Worm (Caenorhabditis elegans): ENCODE results near the gene sel-11.

sel-11 gene

DNA sequence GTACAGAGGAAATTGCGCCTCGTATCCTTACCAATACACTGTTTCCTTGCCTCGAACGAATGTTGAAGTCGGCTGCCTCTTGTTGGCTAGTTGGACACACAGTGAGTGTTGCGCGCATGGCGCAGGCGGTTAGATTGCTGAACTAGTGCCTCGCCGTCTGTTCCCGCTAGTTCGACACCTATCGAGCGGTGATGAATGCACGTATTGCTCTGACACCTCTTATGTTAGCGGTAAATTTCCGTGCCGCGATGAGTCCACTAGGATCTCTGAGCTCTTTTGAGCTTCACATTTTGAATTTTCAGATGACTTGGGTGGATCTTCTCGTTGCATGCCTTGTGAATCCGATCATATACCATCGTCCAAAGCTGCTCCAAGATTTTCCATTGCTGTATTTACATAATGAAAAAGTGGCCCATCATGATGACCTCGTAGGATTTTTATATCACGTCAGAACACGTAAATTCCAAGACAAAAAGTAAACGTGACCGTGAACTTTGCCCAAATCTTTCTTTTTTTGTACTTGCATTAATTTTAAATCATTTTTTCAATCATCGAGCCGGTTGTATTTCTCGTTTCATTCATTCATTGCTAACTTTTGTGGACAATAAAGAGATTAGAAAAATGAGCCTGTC lies 15.8 kb downstream of the sel-11 start, which contains the start of gene F55A11.11 (continued):
- peak; percentile 94 for TF ChIP-seq arid-1 (GFP tag; conservative IDR thresholded peaks at IDR 0.05)
- TF ChIP-seq zfp-2 (tag; optimal IDR thresholded peaks at IDR 0.05): peak; percentile 66
- TF ChIP-seq lin-13 (GFP tag; optimal IDR thresholded peaks at IDR 0.05): peak; percentile 87
- TF ChIP-seq pha-4 (GFP tag; IDR thresholded peaks at IDR 0.05): peak; percentile 97
- TF ChIP-seq pha-4 (tag; optimal IDR thresholded peaks at IDR 0.05): no peak
- TF ChIP-seq dmd-6 (GFP tag; IDR thresholded peaks at IDR 0.05): peak; percentile 75
- TF ChIP-seq zag-1 (tag; optimal IDR thresholded peaks at IDR 0.05): no peak
- TF ChIP-seq Y5F2A.4 (GFP tag; optimal IDR thresholded peaks at IDR 0.05): peak; percentile 93
- TF ChIP-seq ZK337.2 (GFP tag; IDR thresholded peaks at IDR 0.05): peak; percentile 91
- peak; percentile 80 for TF ChIP-seq mxl-2 (GFP tag; conservative IDR thresholded peaks at IDR 0.05)

DNA sequence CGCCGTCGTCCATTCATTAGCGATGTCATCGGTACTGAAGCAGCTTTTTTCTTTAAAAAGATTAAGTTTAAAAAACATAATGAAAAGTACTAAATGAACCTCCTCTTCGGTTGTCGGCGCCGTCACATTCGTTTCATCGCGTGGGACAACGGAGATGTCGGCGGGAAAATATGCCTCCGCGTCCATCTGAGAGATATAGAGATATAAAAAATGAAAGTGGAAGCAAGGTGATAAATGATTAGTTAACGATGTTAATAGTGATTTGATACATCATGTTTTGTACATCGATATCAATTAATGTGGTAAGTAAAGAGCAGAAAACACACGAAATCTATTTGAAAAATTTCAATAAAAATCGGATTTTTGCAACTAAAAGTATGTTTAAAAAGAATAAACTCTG lies 20.1 kb downstream of the sel-11 start, which contains the start of gene F55A11.7:
Gene F55A11.7, minus strand, starts transcription at position 186 of the 400 bp plus-strand sequence.
- no peak for TF ChIP-seq mdl-1 (tag; optimal IDR thresholded peaks at IDR 0.05)
- no peak for TF ChIP-seq jun-1 (tag; optimal IDR thresholded peaks at IDR 0.05)
- TF ChIP-seq nhr-76 (tag; optimal IDR thresholded peaks at IDR 0.05): no peak
- no peak for TF ChIP-seq set-16 (GFP tag; IDR thresholded peaks at IDR 0.05)
- TF ChIP-seq unc-130 (GFP tag; optimal IDR thresholded peaks at IDR 0.05): no peak
- TF ChIP-seq T20F7.1 (GFP tag; optimal IDR thresholded peaks at IDR 0.05): no peak
- no peak for TF ChIP-seq ctbp-1 (GFP tag; IDR thresholded peaks at IDR 0.05)

DNA sequence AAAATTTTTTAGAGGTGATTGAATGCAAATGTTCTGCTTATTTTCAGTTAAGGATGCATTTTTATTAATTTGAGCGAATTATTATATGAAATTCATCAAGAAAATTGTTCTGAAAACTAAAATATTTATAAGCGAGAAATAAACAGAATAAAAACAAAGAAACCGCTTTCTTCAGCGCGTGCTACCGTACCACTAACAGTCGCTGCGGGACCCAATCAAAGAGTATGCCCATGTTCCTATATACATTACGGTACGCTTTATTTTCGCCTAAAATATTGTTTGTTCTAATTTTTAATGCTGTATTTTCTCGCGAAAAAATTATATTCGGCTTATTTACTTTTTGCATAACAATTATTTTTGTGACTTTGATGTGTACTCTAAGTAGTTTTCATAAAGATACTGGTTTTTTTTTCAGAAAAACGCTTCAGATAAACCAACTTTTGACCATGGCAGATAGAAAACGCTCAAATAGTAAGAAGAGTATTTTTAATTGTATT lies 20.7 kb downstream of the sel-11 start, which contains the start of gene F55A11.8:
Gene F55A11.8, plus strand, starts transcription at position 447 of the 497 bp plus-strand sequence.
- TF ChIP-seq lin-38 (GFP tag; IDR thresholded peaks at IDR 0.05): 0 out of 2 replicates have a peak, but pooled peaks have one; percentile 17
- TF ChIP-seq dve-1 (tag; optimal IDR thresholded peaks at IDR 0.05; ENCODE audit: insufficient read depth): no peak

DNA sequence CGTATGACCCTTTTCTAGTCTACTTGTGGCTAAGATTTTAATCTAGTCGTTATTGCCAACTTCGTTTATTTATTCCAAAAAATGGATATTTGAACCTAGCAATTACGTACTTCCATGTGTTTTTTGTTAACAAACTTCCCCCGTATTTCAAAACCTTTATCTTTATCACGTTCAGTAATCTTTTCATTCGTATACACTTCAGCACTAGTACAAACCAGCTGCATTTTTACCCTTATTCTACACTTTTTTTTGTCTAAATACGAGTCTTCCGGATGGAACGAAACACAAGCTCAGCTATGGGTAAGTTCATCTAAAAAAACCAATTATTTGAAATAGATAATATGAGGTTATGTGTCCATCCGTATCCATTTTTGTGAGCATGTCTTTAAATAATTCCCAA lies 22.3 kb downstream of the sel-11 start, which contains the start of gene D2023.1:
Gene D2023.1, plus strand, starts transcription at position 77 of the 400 bp plus-strand sequence.
- no peak for TF ChIP-seq hmg-1.1 (GFP tag; IDR thresholded peaks at IDR 0.05)
- TF ChIP-seq unc-62 (GFP tag; optimal IDR thresholded peaks at IDR 0.05 in 1 of 2): peak in 1 of 2 experiments; percentile 97
- TF ChIP-seq unc-62 (tag; optimal IDR thresholded peaks at IDR 0.05): no peak
- TF ChIP-seq attf-4 (tag; optimal IDR thresholded peaks at IDR 0.05): no peak
- TF ChIP-seq aha-1 (tag): peak; percentile 11
- no peak for TF ChIP-seq lir-3 (tag; optimal IDR thresholded peaks at IDR 0.05)

DNA sequence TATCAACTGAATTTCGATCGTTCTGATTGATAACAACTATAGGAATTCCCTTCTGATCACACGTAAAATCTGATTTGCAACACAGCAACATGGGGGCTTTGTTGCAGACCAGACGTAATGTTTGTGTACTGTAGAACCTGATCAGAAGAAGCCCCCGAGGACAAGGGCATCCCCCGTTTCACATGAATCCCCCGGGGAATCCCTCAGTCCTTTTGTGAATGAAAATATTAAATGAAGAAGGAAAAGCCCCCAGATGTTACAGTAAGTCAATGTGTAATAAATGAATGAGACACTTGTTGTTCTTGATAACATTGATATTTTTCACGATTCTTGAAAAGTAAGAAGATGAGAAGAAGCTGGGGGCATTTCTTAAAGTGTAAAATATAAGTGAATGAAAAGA lies 27.0 kb downstream of the sel-11 start:
- TF ChIP-seq D1046.2 (GFP tag; IDR thresholded peaks at IDR 0.05) (no peak), rbr-2 (tag; optimal IDR thresholded peaks at IDR 0.05) (no peak), fos-1 (tag; optimal IDR thresholded peaks at IDR 0.05) (no peak), ceh-32 (tag; optimal IDR thresholded peaks at IDR 0.05; ENCODE audit: poor library complexity) (no peak), hlh-11 (tag; optimal IDR thresholded peaks at IDR 0.05) (peak; percentile 16), hlh-30 (tag; optimal IDR thresholded peaks at IDR 0.05; ENCODE audit: insufficient read depth) (no peak), nhr-48 (tag; optimal IDR thresholded peaks at IDR 0.05) (peak; percentile 80), R02D3.7 (tag; optimal IDR thresholded peaks at IDR 0.05) (no peak), Y75B8A.6 (GFP tag; IDR thresholded peaks at IDR 0.05) (no peak), unc-62 (GFP tag; optimal IDR thresholded peaks at IDR 0.05 in 1 of 2) (peak in 1 of 2 experiments; percentile 76), unc-62 (tag; optimal IDR thresholded peaks at IDR 0.05) (no peak), ztf-11 (tag; optimal IDR thresholded peaks at IDR 0.05) (no peak), aha-1 (tag) (peak; percentile 25), hmg-1.1 (GFP tag; IDR thresholded peaks at IDR 0.05) (no peak), lsy-2 (tag; optimal IDR thresholded peaks at IDR 0.05) (no peak), mdl-1 (tag; optimal IDR thresholded peaks at IDR 0.05) (peak; percentile 18 to 42), unc-130 (GFP tag; optimal IDR thresholded peaks at IDR 0.05) (no peak), spr-1 (tag; optimal IDR thresholded peaks at IDR 0.05) (no peak)

Measured in whole organism, L4 larva.